Worm (Caenorhabditis elegans) whole organism, young adult: Measurements from ENCODE around the gene srlf-36.

Experiments
- B0035.1 ChIP-seq: sonication (generic microtip); optimal IDR thresholded peaks from 2 replicates; lab custom pipeline; 2016; ENCODE audit warnings: missing genetic modification characterization, mild to moderate bottlenecking, missing compliant biosample characterization, missing genotype, missing genetic modification reagents
- F10E7.11 ChIP-seq: sonication (generic microtip); optimal IDR thresholded peaks from 2 replicates; lab custom pipeline; 2017; ENCODE audit warnings: mild to moderate bottlenecking, missing genetic modification characterization, moderate library complexity, missing compliant biosample characterization
- F22D6.2 ChIP-seq: sonication (generic microtip); optimal IDR thresholded peaks from 2 replicates; lab custom pipeline; 2016; ENCODE audit warnings: mild to moderate bottlenecking, missing genetic modification characterization, missing compliant biosample characterization
- F33H1.4 ChIP-seq: fragments of 200-800 bp; sonication (Bioruptor generic); IDR thresholded peaks from 2 replicates; pipeline ENCODE4 v1.3.6; 2022; ENCODE audit warnings: missing genetic modification reagents, missing genetic modification characterization, missing compliant biosample characterization
- F49E8.2 ChIP-seq: sonication (generic microtip); optimal IDR thresholded peaks from 3 replicates; lab custom pipeline; 2017; ENCODE audit warnings: missing genetic modification characterization, mild to moderate bottlenecking, missing compliant biosample characterization, antibody characterized with exemption, moderate library complexity; ENCODE audit not compliant: insufficient read depth
- F52B5.7 ChIP-seq: sonication (generic microtip); optimal IDR thresholded peaks from 2 replicates; lab custom pipeline; 2016; ENCODE audit warnings: mild to moderate bottlenecking, missing genetic modification characterization, missing compliant biosample characterization
- F55B11.4 ChIP-seq: sonication (generic microtip); optimal IDR thresholded peaks from 2 replicates; lab custom pipeline; 2016; ENCODE audit warnings: missing compliant biosample characterization, missing genetic modification characterization, borderline replicate concordance; ENCODE audit not compliant: insufficient read depth
- K11D2.4 ChIP-seq: fragments of 200-800 bp; sonication (Bioruptor generic); IDR thresholded peaks from 2 replicates; pipeline ENCODE4 v1.3.6; 2022; ENCODE audit warnings: missing genetic modification reagents, missing genetic modification characterization, missing compliant biosample characterization
- T07F8.4 ChIP-seq: sonication (generic microtip); optimal IDR thresholded peaks from 2 replicates; lab custom pipeline; 2016; ENCODE audit warnings: mild to moderate bottlenecking, missing genetic modification characterization, moderate library complexity, missing compliant biosample characterization
- Y56A3A.18 ChIP-seq: fragments of 200-800 bp; sonication (Bioruptor generic); IDR thresholded peaks from 2 replicates; pipeline ENCODE4 v1.3.6; 2022; ENCODE audit warnings: missing genetic modification reagents, missing genetic modification characterization, missing compliant biosample characterization
- Y67H2A.10 ChIP-seq: fragments of 200-800 bp; sonication (Bioruptor generic); conservative IDR thresholded peaks from 2 replicates; pipeline ENCODE4 v1.3.6; 2022; ENCODE audit warnings: missing genetic modification reagents, missing genetic modification characterization, missing compliant biosample characterization
- Y79H2A.3 ChIP-seq: fragments of 200-800 bp; sonication (Bioruptor generic); conservative IDR thresholded peaks from 2 replicates; pipeline ENCODE4 v1.3.6; 2022; ENCODE audit warnings: missing genetic modification reagents, missing genetic modification characterization, missing compliant biosample characterization
- Y95B8A.8 ChIP-seq: fragments of 200-800 bp; sonication (Bioruptor generic); IDR thresholded peaks from 2 replicates; pipeline ENCODE4 v1.3.6; 2022; ENCODE audit warnings: missing genetic modification reagents, missing genetic modification characterization, missing compliant biosample characterization
- aptf-3 ChIP-seq: fragments of 200-800 bp; sonication (Bioruptor generic); IDR thresholded peaks from 2 replicates; pipeline ENCODE4 v1.3.6; 2022; ENCODE audit warnings: missing genetic modification characterization, missing compliant biosample characterization
- atf-7 ChIP-seq: sonication (generic microtip); optimal IDR thresholded peaks from 2 replicates; lab custom pipeline; 2017; ENCODE audit warnings: mild to moderate bottlenecking, missing genetic modification characterization, missing compliant biosample characterization
- attf-3 ChIP-seq: fragments of 200-800 bp; sonication (Bioruptor generic); conservative IDR thresholded peaks from 2 replicates; pipeline ENCODE4 v1.3.6; 2022; ENCODE audit warnings: missing genetic modification reagents, missing genetic modification characterization, missing compliant biosample characterization
- bed-2 ChIP-seq: fragments of 200-800 bp; sonication (Bioruptor generic); IDR thresholded peaks from 2 replicates; pipeline ENCODE4 v1.3.6; 2022; ENCODE audit warnings: missing genetic modification reagents, missing genetic modification characterization, missing compliant biosample characterization
- cebp-1 ChIP-seq, 2 experiments: fragments of 200-800 bp in 1 of 2; sonication (Bioruptor generic) in 1 of 2; sonication (generic microtip) in 1 of 2; IDR thresholded peaks in 1 of 2; optimal IDR thresholded peaks in 1 of 2; 2 replicates each; pipeline versions ENCODE4 v1.3.6 to Lab custom; 2017 to 2022; ENCODE audit warnings: missing compliant biosample characterization in 2 of 2, missing genetic modification characterization in 2 of 2, mild to moderate bottlenecking in 1 of 2, missing genetic modification reagents in 1 of 2, moderate library complexity in 1 of 2
- ceh-100 ChIP-seq: fragments of 200-800 bp; sonication (Bioruptor generic); IDR thresholded peaks from 2 replicates; pipeline ENCODE4 v1.3.6; 2022; ENCODE audit warnings: missing genetic modification reagents, missing genetic modification characterization, missing compliant biosample characterization
- chd-7 ChIP-seq: sonication (generic microtip); optimal IDR thresholded peaks from 2 replicates; lab custom pipeline; 2016; ENCODE audit warnings: mild to moderate bottlenecking, missing genetic modification characterization, moderate library complexity, missing compliant biosample characterization
- dpff-1 ChIP-seq: sonication (generic microtip); optimal IDR thresholded peaks from 2 replicates; lab custom pipeline; 2017; ENCODE audit warnings: mild to moderate bottlenecking, missing genetic modification characterization, missing compliant biosample characterization
- egl-18 ChIP-seq: fragments of 200-800 bp; sonication (Bioruptor generic); IDR thresholded peaks from 2 replicates; pipeline ENCODE4 v1.3.6; 2022; ENCODE audit warnings: missing genetic modification reagents, missing genetic modification characterization, missing compliant biosample characterization
- ekl-4 ChIP-seq: fragments of 200-800 bp; sonication (Bioruptor generic); IDR thresholded peaks from 2 replicates; pipeline ENCODE4 v1.3.6; 2022; ENCODE audit warnings: missing genetic modification reagents, missing genetic modification characterization, missing compliant biosample characterization
- hlh-12 ChIP-seq: sonication (generic microtip); optimal IDR thresholded peaks from 2 replicates; lab custom pipeline; 2016; ENCODE audit warnings: missing genetic modification characterization, missing compliant biosample characterization
- hrde-1 ChIP-seq: sonication (generic microtip); optimal IDR thresholded peaks from 2 replicates; lab custom pipeline; 2016; ENCODE audit warnings: missing genetic modification characterization, mild to moderate bottlenecking, missing compliant biosample characterization, moderate library complexity, missing genotype, missing genetic modification reagents, borderline replicate concordance
- hsf-1 ChIP-seq: fragments of 200-800 bp; sonication (Bioruptor generic); IDR thresholded peaks from 2 replicates; pipeline ENCODE4 v1.3.6; 2022; ENCODE audit warnings: missing genetic modification reagents, missing genetic modification characterization, missing compliant biosample characterization
- lin-54 ChIP-seq: fragments of 200-800 bp; sonication (Bioruptor generic); optimal IDR thresholded peaks from 2 replicates; lab custom pipeline; 2018; ENCODE audit warnings: mild to moderate bottlenecking, missing genetic modification characterization, missing compliant biosample characterization
- madf-6 ChIP-seq: fragments of 200-800 bp; sonication (Bioruptor generic); IDR thresholded peaks from 2 replicates; pipeline ENCODE4 v1.3.6; 2022; ENCODE audit warnings: missing genetic modification reagents, missing genetic modification characterization, missing compliant biosample characterization
- madf-8 ChIP-seq: fragments of 200-800 bp; sonication (Bioruptor generic); conservative IDR thresholded peaks from 2 replicates; pipeline ENCODE4 v1.3.6; 2022; ENCODE audit warnings: missing genetic modification reagents, missing genetic modification characterization, missing compliant biosample characterization
- mes-4 ChIP-seq: sonication (generic microtip); optimal IDR thresholded peaks from 2 replicates; lab custom pipeline; 2016; ENCODE audit warnings: missing genotype, missing genetic modification characterization, missing compliant biosample characterization
- nfya-2 ChIP-seq: fragments of 200-800 bp; sonication (Bioruptor generic); IDR thresholded peaks from 2 replicates; pipeline ENCODE4 v1.3.6; 2022; ENCODE audit warnings: missing genetic modification reagents, missing genetic modification characterization, missing compliant biosample characterization
- nhr-120 ChIP-seq: fragments of 200-800 bp; sonication (Bioruptor generic); IDR thresholded peaks from 2 replicates; pipeline ENCODE4 v1.3.6; 2022; ENCODE audit warnings: missing genetic modification characterization, missing compliant biosample characterization
- nhr-80 ChIP-seq: sonication (generic microtip); optimal IDR thresholded peaks from 2 replicates; lab custom pipeline; 2016; ENCODE audit warnings: missing genetic modification characterization, missing compliant biosample characterization
- nhr-90 ChIP-seq: sonication (generic microtip); optimal IDR thresholded peaks from 2 replicates; lab custom pipeline; 2016; ENCODE audit warnings: missing genotype, mild to moderate bottlenecking, missing genetic modification characterization, missing compliant biosample characterization
- pha-4 ChIP-seq: fragments of 150-350 bp; sonication (generic microtip); optimal IDR thresholded peaks from 2 replicates; lab custom pipeline; 2014; ENCODE audit warnings: missing biosample characterization, missing genetic modification reagents, missing genetic modification characterization
- rec-8 ChIP-seq, 2 experiments: sonication (generic microtip); optimal IDR thresholded peaks; 2 replicates each; lab custom pipeline; 2016; ENCODE audit warnings: mild to moderate bottlenecking in 2 of 2, missing genetic modification characterization in 2 of 2, missing genetic modification reagents in 2 of 2, missing genotype in 2 of 2, missing biosample characterization in 1 of 2, missing compliant biosample characterization in 1 of 2, moderate library complexity in 1 of 2
- sdz-38 ChIP-seq: sonication (generic microtip); optimal IDR thresholded peaks from 2 replicates; lab custom pipeline; 2016; ENCODE audit warnings: missing genotype, missing genetic modification characterization, missing compliant biosample characterization
- sea-2 ChIP-seq: fragments of 200-800 bp; sonication (Bioruptor generic); IDR thresholded peaks from 2 replicates; pipeline ENCODE4 v1.3.6; 2022; ENCODE audit warnings: missing genetic modification characterization, missing compliant biosample characterization
- snpc-1.1 ChIP-seq: sonication (generic microtip); optimal IDR thresholded peaks from 2 replicates; lab custom pipeline; 2017; ENCODE audit warnings: missing genetic modification characterization, mild to moderate bottlenecking, missing compliant biosample characterization, antibody characterized with exemption, moderate library complexity, missing genotype, missing genetic modification reagents; ENCODE audit not compliant: insufficient read depth
- sptf-2 ChIP-seq: fragments of 200-800 bp; sonication (Bioruptor generic); optimal IDR thresholded peaks from 2 replicates; lab custom pipeline; 2018; ENCODE audit warnings: mild to moderate bottlenecking, missing genetic modification characterization, missing compliant biosample characterization
- unc-62 ChIP-seq: fragments of 150-350 bp; optimal IDR thresholded peaks from 2 replicates; lab custom pipeline; 2014; ENCODE audit warnings: missing biosample characterization, missing genetic modification reagents, missing genetic modification characterization
- zfh-2 ChIP-seq: fragments of 200-800 bp; sonication (Bioruptor generic); conservative IDR thresholded peaks from 2 replicates; pipeline ENCODE4 v1.3.6; 2022; ENCODE audit warnings: missing genetic modification reagents, missing genetic modification characterization, missing compliant biosample characterization
- ztf-22 ChIP-seq: fragments of 200-800 bp; sonication (Bioruptor generic); optimal IDR thresholded peaks from 2 replicates; lab custom pipeline; 2018; ENCODE audit warnings: mild to moderate bottlenecking, missing genetic modification characterization, moderate library complexity, missing compliant biosample characterization
- ztf-25 ChIP-seq: fragments of 200-800 bp; sonication (Bioruptor generic); IDR thresholded peaks from 2 replicates; pipeline ENCODE4 v1.3.6; 2022; ENCODE audit warnings: missing genetic modification reagents, missing genetic modification characterization, missing compliant biosample characterization

The srlf-36 gene

ce11 chrV:608844-609243, 727 bp downstream of the srlf-36 start, which contains the start of gene srw-109:
Gene srw-109 (minus strand): TSS chrV:608944.
- TF ChIP-seq Y79H2A.3 (no peak), Y67H2A.10 (GFP tag; lab: Robert Waterston, UW) (no peak), dpff-1 (tag; lab: Kevin White, UChicago) (no peak), rec-8 (tag; optimal IDR thresholded peaks at IDR 0.05; lab: Kevin White, UChicago) (no peak), Y56A3A.18 (GFP tag; lab: Robert Waterston, UW) (no peak), attf-3 (GFP tag; lab: Robert Waterston, UW) (no peak), hlh-12 (tag; lab: Kevin White, UChicago) (no peak), nhr-120 (GFP tag; lab: Robert Waterston, UW) (no peak), F52B5.7 (no peak), nfya-2 (GFP tag; lab: Robert Waterston, UW) (no peak), ekl-4 (GFP tag; lab: Robert Waterston, UW) (no peak), chd-7 (tag; lab: Kevin White, UChicago) (no peak), sea-2 (GFP tag; lab: Robert Waterston, UW) (no peak), F49E8.2 (no peak), nhr-80 (tag; lab: Kevin White, UChicago) (no peak), F33H1.4 (GFP tag; lab: Robert Waterston, UW) (no peak), lin-54 (GFP tag; lab: Kevin White, UChicago) (no peak)
- TF ChIP-seq, all 124 proteins: peak for 0

- TF ChIP-seq Y95B8A.8 (no peak), T07F8.4 (tag; lab: Kevin White, UChicago) (no peak), madf-6 (no peak), chd-7 (tag; lab: Kevin White, UChicago) (no peak), ceh-100 (GFP tag; lab: Robert Waterston, UW) (no peak), hsf-1 (GFP tag; lab: Robert Waterston, UW) (no peak), snpc-1.1 (tag; lab: Kevin White, UChicago) (no peak), F10E7.11 (tag; lab: Kevin White, UChicago) (no peak), nhr-90 (tag; lab: Kevin White, UChicago) (no peak), hrde-1 (no peak), dpff-1 (tag; lab: Kevin White, UChicago) (no peak), B0035.1 (tag; lab: Kevin White, UChicago) (no peak), ztf-22 (GFP tag; lab: Kevin White, UChicago) (no peak), madf-8 (GFP tag; lab: Robert Waterston, UW) (no peak), pha-4 (tag; lab: Kevin White, UChicago) (no peak), atf-7 (tag; lab: Kevin White, UChicago) (no peak), mes-4 (tag; lab: Kevin White, UChicago) (no peak)
Measured at ce11 chrV:604105-604504, 5.5 kb downstream of the srlf-36 start, which contains the start of gene srlf-37. Gene srlf-37 (minus strand): TSS chrV:604205.

- TF ChIP-seq egl-18 (GFP tag; lab: Robert Waterston, UW), result no peak
- no peak for TF ChIP-seq aptf-3
- TF ChIP-seq bed-2 (GFP tag; lab: Robert Waterston, UW), result no peak
- no peak for TF ChIP-seq ztf-25 (GFP tag; lab: Robert Waterston, UW)
- no peak for TF ChIP-seq sdz-38 (tag; lab: Kevin White, UChicago)
- no peak for TF ChIP-seq unc-62 (GFP tag; lab: Kevin White, UChicago)
- TF ChIP-seq F22D6.2 (tag; lab: Kevin White, UChicago), result no peak
- no peak for TF ChIP-seq K11D2.4
- no peak for TF ChIP-seq cebp-1 (GFP tag; IDR thresholded peaks at IDR 0.05; lab: Robert Waterston, UW)
- no peak for TF ChIP-seq cebp-1 (tag; optimal IDR thresholded peaks at IDR 0.05; lab: Kevin White, UChicago)
- TF ChIP-seq F55B11.4 (tag; lab: Kevin White, UChicago), result no peak
- TF ChIP-seq chd-7 (tag; lab: Kevin White, UChicago), result no peak
- no peak for TF ChIP-seq sptf-2 (GFP tag; lab: Kevin White, UChicago)
- no peak for TF ChIP-seq zfh-2 (GFP tag; lab: Robert Waterston, UW)
Measured at ce11 chrV:600231-600630, 9.3 kb downstream of the srlf-36 start, which contains the start of gene nhr-251. Gene nhr-251 (plus strand): TSS chrV:600531.
